Fruit fly (Drosophila melanogaster) whole organism: ENCODE results near the gene aub.

ENCODE experiments used
- CG8478 ChIP-seq: fragments of >200 bp; optimal IDR thresholded peaks from 2 replicates; lab custom pipeline; 2018; ENCODE audit warnings: inconsistent platforms
- Dll ChIP-seq: fragments of >200 bp; optimal IDR thresholded peaks from 2 replicates; lab custom pipeline; 2017
- EcR ChIP-seq, 2 experiments: fragments of >200 bp; optimal IDR thresholded peaks; 2 replicates each; lab custom pipeline; 2017; ENCODE audit warnings: missing biosample characterization in 2 of 2, missing genetic modification characterization in 2 of 2, missing genetic modification reagents in 2 of 2
- pan ChIP-seq: fragments of >200 bp; optimal IDR thresholded peaks from 2 replicates; lab custom pipeline; 2017
- psq ChIP-seq: fragments of >200 bp; optimal IDR thresholded peaks from 2 replicates; lab custom pipeline; 2017
- usp ChIP-seq: fragments of >200 bp; optimal IDR thresholded peaks from 2 replicates; lab custom pipeline; 2017; ENCODE audit warnings: missing biosample characterization, missing genetic modification characterization, mixed read lengths

dm6 chr2L:11015320-11015719 is 14.0 kb upstream of the aub start, which contains the start of gene Acp32CD:
- TF ChIP-seq psq (lab: Kevin White, UChicago): no peak
- TF ChIP-seq pan (lab: Kevin White, UChicago): no peak
- TF ChIP-seq CG8478: no peak
- TF ChIP-seq usp (GFP tag; lab: Kevin White, UChicago): no peak
- no peak for TF ChIP-seq Dll (lab: Kevin White, UChicago)
- TF ChIP-seq EcR (GFP tag; optimal IDR thresholded peaks at IDR 0.05; lab: Kevin White, UChicago): no peak
